Fruit fly (Drosophila melanogaster) whole organism, embryonic: Measurements from ENCODE around the gene Plzf.

Experiments used
- Atf6 ChIP-seq: fragments of 200-800 bp; sonication (Bioruptor generic); IDR thresholded peaks from 2 replicates; pipeline ENCODE4 v1.3.6; 2022; ENCODE audit warnings: missing biosample characterization, missing genetic modification characterization
- CG14965 ChIP-seq: fragments of 200-800 bp; sonication (Bioruptor generic); optimal IDR thresholded peaks from 2 replicates; lab custom pipeline; 2016; ENCODE audit warnings: missing biosample characterization, missing genetic modification characterization, borderline replicate concordance
- CG15479 ChIP-seq: fragments of 200-800 bp; sonication (Bioruptor generic); optimal IDR thresholded peaks from 3 replicates; lab custom pipeline; 2019; ENCODE audit warnings: missing biosample characterization, mild to moderate bottlenecking, missing genetic modification characterization, moderate library complexity
- CG15696 ChIP-seq: fragments of 200-800 bp; sonication (Bioruptor generic); optimal IDR thresholded peaks from 2 replicates; lab custom pipeline; 2019; ENCODE audit warnings: missing biosample characterization, mild to moderate bottlenecking, missing genetic modification characterization, moderate library complexity
- CG16815 ChIP-seq: fragments of 200-800 bp; sonication (Bioruptor generic); optimal IDR thresholded peaks from 3 replicates; lab custom pipeline; 2017; ENCODE audit warnings: missing biosample characterization, mild to moderate bottlenecking, missing genetic modification characterization
- CG17612 ChIP-seq: fragments of 200-800 bp; sonication (Bioruptor generic); IDR thresholded peaks from 2 replicates; pipeline ENCODE4 v1.3.6; 2022; ENCODE audit warnings: missing biosample characterization, missing genetic modification characterization
- CG2889 ChIP-seq: fragments of 200-800 bp; sonication (Bioruptor generic); IDR thresholded peaks from 3 replicates; pipeline ENCODE4 v1.3.6; 2022; ENCODE audit warnings: missing biosample characterization, missing genetic modification characterization
- CG31441 ChIP-seq: fragments of 200-800 bp; sonication (Bioruptor generic); IDR thresholded peaks from 2 replicates; pipeline ENCODE4 v1.3.6; 2022; ENCODE audit warnings: missing biosample characterization, missing genetic modification characterization
- CG42726 ChIP-seq: fragments of 200-800 bp; sonication (Bioruptor generic); IDR thresholded peaks from 2 replicates; pipeline ENCODE4 v1.3.6; 2022; ENCODE audit warnings: missing biosample characterization, missing genetic modification characterization; ENCODE audit not compliant: partially characterized antibody
- CG5180 ChIP-seq: fragments of 200-800 bp; sonication (Bioruptor generic); optimal IDR thresholded peaks from 3 replicates; lab custom pipeline; 2017; ENCODE audit warnings: missing biosample characterization, missing genetic modification characterization, mild to moderate bottlenecking, moderate library complexity, missing genetic modification reagents
- CG6813 ChIP-seq: fragments of 200-800 bp; sonication (Bioruptor generic); optimal IDR thresholded peaks from 2 replicates; lab custom pipeline; 2017; ENCODE audit warnings: missing biosample characterization, missing genetic modification characterization, mild to moderate bottlenecking, moderate library complexity, missing genetic modification reagents
- CG8388 ChIP-seq: fragments of 200-800 bp; sonication (Bioruptor generic); optimal IDR thresholded peaks from 2 replicates; lab custom pipeline; 2019; ENCODE audit warnings: missing biosample characterization, mild to moderate bottlenecking, missing genetic modification characterization, moderate library complexity
- CG9609 ChIP-seq: fragments of 200-800 bp; sonication (Bioruptor generic); optimal IDR thresholded peaks from 3 replicates; lab custom pipeline; 2016; ENCODE audit warnings: missing biosample characterization, missing genetic modification characterization
- Deaf1 ChIP-seq: fragments of 200-800 bp; optimal IDR thresholded peaks from 3 replicates; lab custom pipeline; 2019; ENCODE audit warnings: missing biosample characterization, mild to moderate bottlenecking, missing genetic modification characterization, moderate library complexity
- Doc2 ChIP-seq: fragments of 200-800 bp; sonication (Bioruptor generic); IDR thresholded peaks from 2 replicates; pipeline ENCODE4 v1.3.6; 2022; ENCODE audit warnings: missing biosample characterization, missing genetic modification characterization
- E2f2 ChIP-seq: fragments of 200-800 bp; sonication (Bioruptor generic); IDR thresholded peaks from 2 replicates; pipeline ENCODE4 v1.3.6; 2022; ENCODE audit warnings: missing biosample characterization, missing genetic modification characterization
- Fer1 ChIP-seq: fragments of 200-800 bp; sonication (Bioruptor generic); optimal IDR thresholded peaks from 2 replicates; lab custom pipeline; 2017; ENCODE audit warnings: missing biosample characterization, mild to moderate bottlenecking, missing genetic modification characterization
- Jarid2 ChIP-seq: fragments of 200-800 bp; sonication (Bioruptor generic); optimal IDR thresholded peaks from 3 replicates; lab custom pipeline; 2017; ENCODE audit warnings: mild to moderate bottlenecking, missing biosample characterization, missing genetic modification reagents, missing genetic modification characterization
- Meics ChIP-seq: fragments of 200-800 bp; sonication (Bioruptor generic); optimal IDR thresholded peaks from 2 replicates; lab custom pipeline; 2017; ENCODE audit warnings: missing biosample characterization, mild to moderate bottlenecking, missing genetic modification characterization
- Opbp ChIP-seq: fragments of 200-800 bp; sonication (Bioruptor generic); IDR thresholded peaks from 3 replicates; pipeline ENCODE4 v1.3.6; 2022; ENCODE audit warnings: missing biosample characterization, missing genetic modification characterization; ENCODE audit not compliant: partially characterized antibody
- Sin3A ChIP-seq: fragments of >200 bp; optimal IDR thresholded peaks from 2 replicates; lab custom pipeline; 2018
- Spps ChIP-seq: fragments of 200-800 bp; sonication (Bioruptor generic); optimal IDR thresholded peaks from 2 replicates; lab custom pipeline; 2018; ENCODE audit warnings: missing biosample characterization, mild to moderate bottlenecking, missing genetic modification characterization
- Trl ChIP-seq, 3 experiments: fragments of >200 bp in 2 of 3; fragments of 200-800 bp in 1 of 3; sonication (Bioruptor generic) in 1 of 3; optimal IDR thresholded peaks; 2 replicates in 1 of 3; 3 replicates in 2 of 3; lab custom pipeline; 2016 to 2017; ENCODE audit warnings: missing biosample characterization in 1 of 3, missing genetic modification characterization in 1 of 3
- al ChIP-seq: fragments of 200-800 bp; sonication (Bioruptor generic); IDR thresholded peaks from 2 replicates; pipeline ENCODE4 v1.3.6; 2022; ENCODE audit warnings: missing biosample characterization, missing genetic modification characterization
- ase ChIP-seq: fragments of 200-800 bp; sonication (Bioruptor generic); IDR thresholded peaks from 3 replicates; pipeline ENCODE4 v1.3.6; 2022; ENCODE audit warnings: missing biosample characterization, missing genetic modification characterization
- ato ChIP-seq: fragments of 200-800 bp; sonication (Bioruptor generic); IDR thresholded peaks from 2 replicates; pipeline ENCODE4 v1.3.6; 2022; ENCODE audit warnings: missing biosample characterization, missing genetic modification characterization; ENCODE audit not compliant: partially characterized antibody
- az2 ChIP-seq: fragments of 200-800 bp; sonication (Bioruptor generic); optimal IDR thresholded peaks from 3 replicates; lab custom pipeline; 2016; ENCODE audit warnings: missing biosample characterization, missing genetic modification characterization
- chn ChIP-seq: fragments of 200-800 bp; sonication (Bioruptor generic); optimal IDR thresholded peaks from 2 replicates; lab custom pipeline; 2016; ENCODE audit warnings: missing biosample characterization, missing genetic modification characterization
- crol ChIP-seq: fragments of 200-800 bp; sonication (Bioruptor generic); IDR thresholded peaks from 2 replicates; pipeline ENCODE4 v1.3.6; 2022; ENCODE audit warnings: missing biosample characterization, missing genetic modification characterization
- dmrt11E ChIP-seq: fragments of 200-800 bp; sonication (Bioruptor generic); optimal IDR thresholded peaks from 3 replicates; lab custom pipeline; 2018; ENCODE audit warnings: missing biosample characterization, mild to moderate bottlenecking, missing genetic modification characterization, moderate library complexity
- dmrt99B ChIP-seq: fragments of 200-800 bp; sonication (Bioruptor generic); optimal IDR thresholded peaks from 2 replicates; lab custom pipeline; 2018; ENCODE audit warnings: missing biosample characterization, mild to moderate bottlenecking, missing genetic modification characterization, moderate library complexity
- fru ChIP-seq: fragments of >200 bp; optimal IDR thresholded peaks from 2 replicates; lab custom pipeline; 2017
- gce ChIP-seq: fragments of 200-800 bp; sonication (Bioruptor generic); IDR thresholded peaks from 3 replicates; pipeline ENCODE4 v1.3.6; 2022; ENCODE audit warnings: missing biosample characterization, missing genetic modification characterization
- gsb ChIP-seq: fragments of 200-800 bp; sonication (Bioruptor generic); IDR thresholded peaks from 2 replicates; pipeline ENCODE4 v1.3.6; 2022; ENCODE audit warnings: missing biosample characterization, missing genetic modification characterization
- gsb-n ChIP-seq: fragments of 200-800 bp; sonication (Bioruptor generic); optimal IDR thresholded peaks from 3 replicates; lab custom pipeline; 2018; ENCODE audit warnings: missing biosample characterization, mild to moderate bottlenecking, missing genetic modification characterization
- hkb ChIP-seq, 2 experiments: fragments of 200-800 bp in 1 of 2; fragments of >200 bp in 1 of 2; sonication (Bioruptor generic) in 1 of 2; IDR thresholded peaks in 1 of 2; optimal IDR thresholded peaks in 1 of 2; 2 replicates each; pipeline versions ENCODE4 v1.3.6 to Lab custom; 2017 to 2022; ENCODE audit warnings: missing biosample characterization in 1 of 2, missing genetic modification characterization in 1 of 2
- ind ChIP-seq: fragments of 200-800 bp; sonication (Bioruptor generic); optimal IDR thresholded peaks from 3 replicates; lab custom pipeline; 2016; ENCODE audit warnings: missing biosample characterization, missing genetic modification characterization
- kay ChIP-seq: fragments of 200-800 bp; sonication (Bioruptor generic); optimal IDR thresholded peaks from 2 replicates; lab custom pipeline; 2016; ENCODE audit warnings: missing biosample characterization, missing genetic modification characterization
- org-1 ChIP-seq: fragments of 200-800 bp; sonication (Bioruptor generic); optimal IDR thresholded peaks from 2 replicates; lab custom pipeline; 2017; ENCODE audit warnings: missing biosample characterization, missing genetic modification characterization
- pb ChIP-seq: fragments of 200-800 bp; sonication (Bioruptor generic); optimal IDR thresholded peaks from 3 replicates; lab custom pipeline; 2016; ENCODE audit warnings: missing biosample characterization, missing genetic modification characterization
- pros ChIP-seq: fragments of 200-800 bp; sonication (Bioruptor generic); optimal IDR thresholded peaks from 3 replicates; lab custom pipeline; 2019; ENCODE audit warnings: missing biosample characterization, mild to moderate bottlenecking, missing genetic modification characterization, moderate library complexity
- ranshi ChIP-seq: fragments of 200-800 bp; sonication (Bioruptor generic); IDR thresholded peaks from 2 replicates; pipeline ENCODE4 v1.3.6; 2022; ENCODE audit warnings: missing biosample characterization, missing genetic modification characterization
- row ChIP-seq: fragments of 200-800 bp; sonication (Bioruptor generic); IDR thresholded peaks from 3 replicates; pipeline ENCODE4 v1.3.6; 2022; ENCODE audit warnings: missing biosample characterization, missing genetic modification characterization
- scrt ChIP-seq: fragments of 200-800 bp; sonication (Bioruptor generic); optimal IDR thresholded peaks from 2 replicates; lab custom pipeline; 2018; ENCODE audit warnings: missing biosample characterization, mild to moderate bottlenecking, missing genetic modification characterization, moderate library complexity
- shn ChIP-seq: fragments of 200-800 bp; sonication (Bioruptor generic); optimal IDR thresholded peaks from 3 replicates; lab custom pipeline; 2016; ENCODE audit warnings: missing biosample characterization, missing genetic modification characterization
- sr ChIP-seq: fragments of 200-800 bp; sonication (Bioruptor generic); IDR thresholded peaks from 3 replicates; pipeline ENCODE4 v1.3.6; 2022; ENCODE audit warnings: missing biosample characterization, missing genetic modification characterization
- tin ChIP-seq: fragments of 200-800 bp; sonication (Bioruptor generic); optimal IDR thresholded peaks from 3 replicates; lab custom pipeline; 2016; ENCODE audit warnings: missing biosample characterization, missing genetic modification characterization
- tx ChIP-seq: fragments of 200-800 bp; sonication (Bioruptor generic); optimal IDR thresholded peaks from 2 replicates; lab custom pipeline; 2016; ENCODE audit warnings: missing biosample characterization, missing genetic modification characterization
- vvl ChIP-seq: fragments of 200-800 bp; sonication (Bioruptor generic); IDR thresholded peaks from 2 replicates; pipeline ENCODE4 v1.3.6; 2022; ENCODE audit warnings: missing biosample characterization, missing genetic modification characterization

Gene Plzf

DNA sequence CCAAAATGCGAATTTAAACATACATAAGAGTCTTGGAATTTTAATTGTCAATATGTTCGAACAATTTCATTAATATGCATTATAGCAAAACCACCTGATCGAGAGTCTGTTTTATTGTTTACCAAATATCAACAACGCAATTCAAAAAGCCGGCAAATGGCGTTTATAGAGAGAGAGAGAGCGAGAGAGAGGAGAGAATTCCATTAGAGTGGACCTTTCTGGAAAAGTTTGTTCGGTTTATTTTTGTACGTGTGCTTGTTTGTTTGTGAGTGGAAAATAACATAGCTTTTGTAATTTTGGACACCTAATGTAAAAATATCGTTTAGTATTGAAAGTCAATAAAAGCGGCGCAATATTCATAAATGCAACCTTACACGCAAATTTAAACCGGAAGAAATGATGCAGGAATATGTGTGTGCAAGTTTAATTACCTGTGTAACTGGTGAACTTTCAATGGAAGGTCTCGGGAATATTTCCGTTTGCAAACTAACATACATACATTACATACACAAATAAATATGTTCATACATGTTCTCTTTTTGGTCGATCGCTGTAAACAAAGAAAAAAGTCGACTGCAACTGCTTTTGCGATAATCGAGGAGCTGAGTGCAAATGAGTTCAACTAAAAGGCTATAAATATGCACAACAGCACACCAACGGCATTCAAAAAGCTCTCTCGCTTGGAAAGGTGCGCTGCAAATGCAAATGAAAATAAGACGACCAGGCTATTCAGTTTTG is 3.9 kb downstream of the Plzf start, which contains the start of gene CG6785 (continued):
- no peak for TF ChIP-seq CG2889 (GFP tag; lab: Robert Waterston, UW)
- TF ChIP-seq Fer1 (GFP tag; lab: Kevin White, UChicago): peak; percentile 90
- no peak for TF ChIP-seq CG16815 (GFP tag; lab: Kevin White, UChicago)
- peak; percentile 90 for TF ChIP-seq org-1 (GFP tag; lab: Kevin White, UChicago)
- TF ChIP-seq ase: no peak
- no peak for TF ChIP-seq fru
- TF ChIP-seq CG31441 (GFP tag; lab: Robert Waterston, UW): peak; percentile 66
- peak; percentile 51 for TF ChIP-seq Jarid2 (GFP tag; lab: Kevin White, UChicago)
- TF ChIP-seq Deaf1 (tag; lab: Kevin White, UChicago): peak; percentile 37
- peak; percentile 96 for TF ChIP-seq CG6813 (GFP tag; lab: Kevin White, UChicago)
- no peak for TF ChIP-seq CG15479 (GFP tag; lab: Kevin White, UChicago)
- TF ChIP-seq Sin3A (lab: Kevin White, UChicago): no peak
- TF ChIP-seq row (GFP tag; lab: Robert Waterston, UW): 0 out of 3 replicates have a peak, but pooled peaks have one; percentile 47
- TF ChIP-seq ind: peak; percentile 2
- peak; percentile 88 for TF ChIP-seq gsb-n (tag; lab: Kevin White, UChicago)
- peak; percentile 67; the same call in 1 of the 2 replicates for TF ChIP-seq ranshi
- TF ChIP-seq al (GFP tag; lab: Robert Waterston, UW): no peak
- peak; percentile 51; the same call in 1 of the 3 replicates for TF ChIP-seq sr (GFP tag; lab: Robert Waterston, UW)
- peak; percentile 77 for TF ChIP-seq kay
- TF ChIP-seq CG8388 (GFP tag; lab: Kevin White, UChicago): peak; percentile 72
- peak; percentile 83 for TF ChIP-seq CG5180 (GFP tag; lab: Kevin White, UChicago)
- TF ChIP-seq tin (GFP tag; lab: Kevin White, UChicago): peak; percentile 56
- TF ChIP-seq CG15696 (tag; lab: Kevin White, UChicago): peak; percentile 51
- TF ChIP-seq gce (GFP tag; lab: Robert Waterston, UW): peak; percentile 68; the same call in 1 of the 3 replicates
- peak; percentile 48; the same call in 1 of the 2 replicates for TF ChIP-seq E2f2 (GFP tag; lab: Robert Waterston, UW)
- TF ChIP-seq dmrt99B (tag; lab: Kevin White, UChicago): peak; percentile 81
- no peak for TF ChIP-seq CG17612
- peak; percentile 73 for TF ChIP-seq Spps (tag; lab: Kevin White, UChicago)
- TF ChIP-seq crol (GFP tag; lab: Robert Waterston, UW): no peak
- TF ChIP-seq Meics (GFP tag; lab: Kevin White, UChicago): peak; percentile 84
- TF ChIP-seq vvl: peak; percentile 77
- TF ChIP-seq CG9609: peak; percentile 52
- TF ChIP-seq Doc2 (GFP tag; lab: Robert Waterston, UW): no peak
- TF ChIP-seq Atf6 (GFP tag; lab: Robert Waterston, UW): peak; percentile 72
- peak; percentile 68 for TF ChIP-seq shn
- TF ChIP-seq Trl (optimal IDR thresholded peaks at IDR 0.05; lab: Kevin White, UChicago): peak; percentile 83 to 97
- TF ChIP-seq Trl (GFP tag; optimal IDR thresholded peaks at IDR 0.05; lab: Kevin White, UChicago): peak; percentile 94
- no peak for TF ChIP-seq pros (GFP tag; lab: Kevin White, UChicago)
- peak; percentile 69 for TF ChIP-seq tx (GFP tag; lab: Kevin White, UChicago)
- no peak for TF ChIP-seq gsb
- TF ChIP-seq az2: peak; percentile 72
- TF ChIP-seq CG42726: no peak
- TF ChIP-seq Opbp (GFP tag; lab: Robert Waterston, UW): no peak
- TF ChIP-seq scrt: peak; percentile 74
- peak; percentile 74 for TF ChIP-seq pb
- TF ChIP-seq hkb (optimal IDR thresholded peaks at IDR 0.05; lab: Kevin White, UChicago): no peak
- peak; percentile 82 for TF ChIP-seq hkb (GFP tag; IDR thresholded peaks at IDR 0.05; lab: Robert Waterston, UW)
- TF ChIP-seq chn (GFP tag; lab: Kevin White, UChicago): peak; percentile 35
- peak; percentile 69 for TF ChIP-seq dmrt11E (tag; lab: Kevin White, UChicago)
- TF ChIP-seq ato (GFP tag; lab: Robert Waterston, UW): no peak
- peak; percentile 78 for TF ChIP-seq CG14965
